Worm (Caenorhabditis elegans) whole organism, L4 larva: ENCODE data around the gene W09G12.8.

ENCODE experiments used
- F10B5.3 ChIP-seq: sonication (generic microtip); optimal IDR thresholded peaks from 2 replicates; lab custom pipeline; 2016; ENCODE audit warnings: mild to moderate bottlenecking, missing genetic modification characterization, missing compliant biosample characterization
- pqm-1 ChIP-seq: sonication (generic microtip); optimal IDR thresholded peaks from 2 replicates; lab custom pipeline; 2017; ENCODE audit warnings: missing biosample characterization, missing genetic modification characterization

- TF ChIP-seq F10B5.3 (tag; lab: Kevin White, UChicago) (no peak), pqm-1 (tag; lab: Kevin White, UChicago) (no peak)
These were observed 6.6 kb downstream of the W09G12.8 start for ce11 chrIV:1232419-1233145.
